Worm (Caenorhabditis elegans) whole organism, L2 larva: ENCODE results near the gene T11B7.2.

Experiments
- alr-1 ChIP-seq: fragments of 150-350 bp; optimal IDR thresholded peaks from 2 replicates; lab custom pipeline; 2014; ENCODE audit warnings: missing biosample characterization, missing genetic modification characterization
- fos-1 ChIP-seq: fragments of 150-350 bp; optimal IDR thresholded peaks from 2 replicates; lab custom pipeline; 2014; ENCODE audit warnings: missing biosample characterization, missing genetic modification characterization

DNA sequence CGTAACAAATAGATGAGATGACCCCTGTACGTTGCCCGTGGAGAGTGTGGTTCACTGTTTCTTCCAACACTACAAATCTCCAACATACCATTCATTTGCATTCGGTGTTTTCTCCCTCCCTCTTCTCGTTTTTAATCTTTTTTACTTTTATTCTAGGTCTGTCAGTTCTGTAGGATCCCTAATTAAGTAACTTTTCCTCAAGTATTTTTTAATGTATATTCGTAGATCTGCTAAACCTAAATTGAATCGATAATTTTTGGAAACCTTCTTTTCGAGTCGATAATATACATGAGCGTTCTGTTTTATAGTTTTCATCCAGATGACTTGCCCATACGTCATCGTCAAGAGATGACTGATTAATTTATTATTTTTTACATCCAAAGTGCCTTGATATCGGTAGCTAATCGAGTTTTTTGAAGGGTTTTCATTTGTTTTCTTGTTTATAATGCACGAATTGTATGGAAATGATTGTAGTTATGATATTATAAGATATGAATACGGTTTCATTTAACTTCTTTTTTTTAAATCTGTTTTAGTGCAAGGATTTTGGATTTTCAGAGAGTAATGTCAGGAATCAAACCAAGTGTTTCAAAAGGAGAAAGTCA lies 4.1 kb downstream of the T11B7.2 start, which contains the start of the genes T28C6.11 and T11B7.1:
- no peak for TF ChIP-seq alr-1 (tag; lab: Kevin White, UChicago)
- TF ChIP-seq fos-1: no peak
